Worm (Caenorhabditis elegans) whole organism, L4/young adult: Measurements from ENCODE around the gene C23H5.15.

Experiments used
- W03F9.2 ChIP-seq: fragments of 150-350 bp; optimal IDR thresholded peaks from 2 replicates; lab custom pipeline; 2014; ENCODE audit warnings: missing biosample characterization, missing genetic modification characterization
- dao-5 ChIP-seq: sonication (generic microtip); optimal IDR thresholded peaks from 2 replicates; lab custom pipeline; 2016; ENCODE audit warnings: missing genotype, missing genetic modification characterization, moderate library complexity, missing compliant biosample characterization
- him-1 ChIP-seq: sonication (generic microtip); optimal IDR thresholded peaks from 2 replicates; lab custom pipeline; 2016; ENCODE audit warnings: missing genotype, missing genetic modification reagents, missing genetic modification characterization, missing compliant biosample characterization

ce11 chrIV:2122488-2122887, 19.8 kb upstream of the C23H5.15 start, which contains the start of gene glb-7:
- TF ChIP-seq him-1 (no peak), W03F9.2 (tag; lab: Kevin White, UChicago) (no peak), dao-5 (tag; lab: Kevin White, UChicago) (no peak)
